Fruit fly (Drosophila melanogaster) whole organism, wandering third instar larva: ENCODE measurements around the gene SMSr.

ENCODE experiments used
- CG32264 ChIP-seq: fragments of 200-800 bp; sonication (Bioruptor generic); optimal IDR thresholded peaks from 2 replicates; lab custom pipeline; 2016; ENCODE audit warnings: missing biosample characterization, missing genetic modification characterization
- CrebA ChIP-seq: fragments of 200-800 bp; sonication (Bioruptor generic); optimal IDR thresholded peaks from 2 replicates; lab custom pipeline; 2016; ENCODE audit warnings: missing biosample characterization, mild to moderate bottlenecking, missing genetic modification characterization, borderline replicate concordance
- pan ChIP-seq: fragments of >200 bp; optimal IDR thresholded peaks from 2 replicates; lab custom pipeline; 2017
- tai ChIP-seq: sonication (Bioruptor generic); optimal IDR thresholded peaks from 2 replicates; lab custom pipeline; 2016; ENCODE audit warnings: missing biosample characterization, missing genetic modification characterization

DNA sequence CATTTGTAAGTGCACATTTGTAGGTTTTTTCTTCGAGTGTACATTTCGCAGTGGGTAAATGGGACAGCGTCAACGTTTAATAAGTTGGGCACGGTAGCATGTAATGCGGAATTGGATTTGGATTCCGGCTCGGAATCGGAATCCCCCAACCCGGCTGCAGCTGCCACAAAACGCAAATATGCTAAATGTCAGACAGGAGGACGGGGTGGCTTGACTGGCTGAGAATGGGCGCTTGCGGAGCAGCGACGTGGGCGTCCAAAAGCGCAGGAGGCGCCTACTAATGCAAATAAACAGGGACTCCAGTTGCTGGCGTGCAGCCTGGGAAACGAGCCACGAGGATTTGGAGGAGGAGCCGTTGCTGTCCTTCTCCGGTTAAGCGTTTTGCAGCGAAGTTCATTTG, 6.5 kb upstream of the SMSr start, which contains the start of gene CG8564:
- TF ChIP-seq tai (no peak), CrebA (GFP tag; lab: Kevin White, UChicago) (no peak), pan (no peak), CG32264 (GFP tag; lab: Kevin White, UChicago) (no peak)
